Worm (Caenorhabditis elegans) whole organism, L1 larva: ENCODE data around the gene ire-1.

Experiments
- C16A3.4 ChIP-seq: fragments of 150-350 bp; optimal IDR thresholded peaks from 2 replicates; lab custom pipeline; 2014; ENCODE audit warnings: missing biosample characterization, missing genetic modification characterization
- C34B4.2 ChIP-seq: sonication (generic microtip); optimal IDR thresholded peaks from 2 replicates; lab custom pipeline; 2017; ENCODE audit warnings: mild to moderate bottlenecking, missing genetic modification characterization, missing compliant biosample characterization
- alr-1 ChIP-seq: fragments of 200-800 bp; sonication (Bioruptor generic); optimal IDR thresholded peaks from 2 replicates; lab custom pipeline; 2018; ENCODE audit warnings: borderline replicate concordance, mild to moderate bottlenecking, missing genetic modification characterization, missing compliant biosample characterization
- blmp-1 ChIP-seq: fragments of 150-350 bp; optimal IDR thresholded peaks from 2 replicates; lab custom pipeline; 2014; ENCODE audit warnings: missing biosample characterization, missing genetic modification characterization
- ceh-63 ChIP-seq: fragments of 200-800 bp; sonication (Bioruptor generic); optimal IDR thresholded peaks from 2 replicates; lab custom pipeline; 2018; ENCODE audit warnings: mild to moderate bottlenecking, missing genetic modification characterization, missing compliant biosample characterization
- ceh-8 ChIP-seq: fragments of 200-800 bp; sonication (Bioruptor generic); optimal IDR thresholded peaks from 2 replicates; lab custom pipeline; 2018; ENCODE audit warnings: mild to moderate bottlenecking, missing genetic modification characterization, moderate library complexity, missing compliant biosample characterization
- ceh-90 ChIP-seq: sonication (generic microtip); optimal IDR thresholded peaks from 2 replicates; lab custom pipeline; 2016; ENCODE audit warnings: missing genetic modification characterization, missing compliant biosample characterization
- ces-1 ChIP-seq: fragments of 150-350 bp; optimal IDR thresholded peaks from 2 replicates; lab custom pipeline; 2014; ENCODE audit warnings: missing biosample characterization, missing genetic modification reagents, missing genetic modification characterization
- dsc-1 ChIP-seq: sonication (generic microtip); optimal IDR thresholded peaks from 2 replicates; lab custom pipeline; 2016; ENCODE audit warnings: mild to moderate bottlenecking, missing genetic modification characterization, missing compliant biosample characterization
- efl-1 ChIP-seq, 4 experiments: fragments of 150-350 bp; optimal IDR thresholded peaks in 3 of 4; peaks in 1 of 4; 1 replicate in 1 of 4; 2 replicates in 3 of 4; lab custom pipeline; 2014; ENCODE audit warnings: missing biosample characterization in 2 of 4, missing genetic modification characterization in 2 of 4, missing genetic modification reagents in 2 of 4
- efl-3 ChIP-seq: fragments of 200-800 bp; sonication (Bioruptor generic); optimal IDR thresholded peaks from 2 replicates; lab custom pipeline; 2018; ENCODE audit warnings: mild to moderate bottlenecking, missing genetic modification characterization, missing compliant biosample characterization
- egl-13 ChIP-seq: sonication (generic microtip); optimal IDR thresholded peaks from 2 replicates; lab custom pipeline; 2016; ENCODE audit warnings: missing genotype, missing genetic modification reagents, missing genetic modification characterization, missing compliant biosample characterization
- ets-5 ChIP-seq: fragments of 200-800 bp; sonication (Bioruptor generic); IDR thresholded peaks from 2 replicates; pipeline ENCODE4 v1.3.6; 2022; ENCODE audit warnings: missing genetic modification characterization, missing compliant biosample characterization
- hlh-17 ChIP-seq: fragments of 200-800 bp; sonication (Bioruptor generic); optimal IDR thresholded peaks from 2 replicates; lab custom pipeline; 2018; ENCODE audit warnings: missing genetic modification characterization, mild to moderate bottlenecking, missing compliant biosample characterization, moderate library complexity, borderline replicate concordance
- irx-1 ChIP-seq: sonication (generic microtip); optimal IDR thresholded peaks from 2 replicates; lab custom pipeline; 2016; ENCODE audit warnings: missing genetic modification characterization, missing compliant biosample characterization
- jun-1 ChIP-seq: fragments of 150-350 bp; optimal IDR thresholded peaks from 2 replicates; lab custom pipeline; 2014; ENCODE audit warnings: missing biosample characterization, missing genetic modification reagents, missing genetic modification characterization
- lsy-2 ChIP-seq, 2 experiments: fragments of 150-350 bp; optimal IDR thresholded peaks; 2 replicates each; lab custom pipeline; 2014; ENCODE audit warnings: missing biosample characterization in 2 of 2, missing genetic modification characterization in 2 of 2
- mdl-1 ChIP-seq, 2 experiments: fragments of 150-350 bp; optimal IDR thresholded peaks; 2 replicates each; lab custom pipeline; 2014 to 2017; ENCODE audit warnings: missing biosample characterization in 2 of 2, missing genetic modification characterization in 2 of 2, inconsistent platforms in 1 of 2
- mef-2 ChIP-seq: fragments of 150-350 bp; optimal IDR thresholded peaks from 2 replicates; lab custom pipeline; 2014; ENCODE audit warnings: missing biosample characterization, missing genetic modification characterization
- mep-1 ChIP-seq: fragments of 150-350 bp; optimal IDR thresholded peaks from 2 replicates; lab custom pipeline; 2014; ENCODE audit warnings: missing biosample characterization, missing genetic modification characterization
- nhr-11 ChIP-seq: fragments of 150-350 bp; optimal IDR thresholded peaks from 2 replicates; lab custom pipeline; 2014; ENCODE audit warnings: missing biosample characterization, missing genetic modification characterization
- nhr-20 ChIP-seq: sonication (generic microtip); optimal IDR thresholded peaks from 2 replicates; lab custom pipeline; 2016; ENCODE audit warnings: mild to moderate bottlenecking, missing genetic modification characterization, missing compliant biosample characterization
- nhr-237 ChIP-seq: fragments of 150-350 bp; optimal IDR thresholded peaks from 2 replicates; lab custom pipeline; 2014; ENCODE audit warnings: missing biosample characterization, missing genetic modification characterization
- nhr-28 ChIP-seq: fragments of 150-350 bp; optimal IDR thresholded peaks from 2 replicates; lab custom pipeline; 2014; ENCODE audit warnings: missing biosample characterization, missing genetic modification characterization
- nhr-71 ChIP-seq: sonication (generic microtip); optimal IDR thresholded peaks from 2 replicates; lab custom pipeline; 2016; ENCODE audit warnings: mild to moderate bottlenecking, missing genetic modification characterization, moderate library complexity, missing compliant biosample characterization
- nhr-76 ChIP-seq: sonication (generic microtip); optimal IDR thresholded peaks from 2 replicates; lab custom pipeline; 2017; ENCODE audit warnings: missing biosample characterization, missing genetic modification characterization
- nhr-77 ChIP-seq: fragments of 150-350 bp; optimal IDR thresholded peaks from 2 replicates; lab custom pipeline; 2014; ENCODE audit warnings: missing biosample characterization, missing genetic modification characterization
- nhr-84 ChIP-seq: sonication (generic microtip); optimal IDR thresholded peaks from 2 replicates; lab custom pipeline; 2017; ENCODE audit warnings: missing biosample characterization, missing genetic modification characterization
- nhr-85 ChIP-seq: sonication (generic microtip); peaks from one replicate; lab custom pipeline; 2016; ENCODE audit warnings: missing genetic modification characterization, inconsistent platforms, missing compliant biosample characterization
- snpc-4 ChIP-seq: fragments of 150-350 bp; optimal IDR thresholded peaks from 2 replicates; lab custom pipeline; 2014; ENCODE audit warnings: missing biosample characterization, missing genetic modification characterization
- sox-4 ChIP-seq: sonication (generic microtip); optimal IDR thresholded peaks from 2 replicates; lab custom pipeline; 2016; ENCODE audit warnings: missing genetic modification characterization, missing compliant biosample characterization
- sptf-1 ChIP-seq: fragments of 150-350 bp; optimal IDR thresholded peaks from 2 replicates; lab custom pipeline; 2014; ENCODE audit warnings: missing biosample characterization, missing genetic modification characterization
- swsn-7 ChIP-seq: sonication (generic microtip); optimal IDR thresholded peaks from 2 replicates; lab custom pipeline; 2016; ENCODE audit warnings: missing genetic modification characterization, missing compliant biosample characterization
- tbx-2 ChIP-seq: sonication (generic microtip); optimal IDR thresholded peaks from 2 replicates; lab custom pipeline; 2016; ENCODE audit warnings: missing genetic modification characterization, missing compliant biosample characterization
- unc-130 ChIP-seq: fragments of 150-350 bp; optimal IDR thresholded peaks from 2 replicates; lab custom pipeline; 2017; ENCODE audit warnings: missing biosample characterization, missing genetic modification characterization, inconsistent platforms
- unc-86 ChIP-seq: sonication (generic microtip); optimal IDR thresholded peaks from 2 replicates; lab custom pipeline; 2016; ENCODE audit warnings: missing genetic modification characterization, missing compliant biosample characterization
- zag-1 ChIP-seq: fragments of 150-350 bp; optimal IDR thresholded peaks from 2 replicates; lab custom pipeline; 2014; ENCODE audit warnings: missing biosample characterization, missing genetic modification characterization
- ztf-11 ChIP-seq, 2 experiments: sonication (generic microtip); optimal IDR thresholded peaks; 2 replicates each; lab custom pipeline; 2016 to 2017; ENCODE audit warnings: missing genetic modification characterization in 2 of 2, missing biosample characterization in 1 of 2, missing compliant biosample characterization in 1 of 2
- ztf-4 ChIP-seq: fragments of 150-350 bp; optimal IDR thresholded peaks from 2 replicates; lab custom pipeline; 2014; ENCODE audit warnings: missing biosample characterization, missing genetic modification characterization

The ire-1 gene

DNA sequence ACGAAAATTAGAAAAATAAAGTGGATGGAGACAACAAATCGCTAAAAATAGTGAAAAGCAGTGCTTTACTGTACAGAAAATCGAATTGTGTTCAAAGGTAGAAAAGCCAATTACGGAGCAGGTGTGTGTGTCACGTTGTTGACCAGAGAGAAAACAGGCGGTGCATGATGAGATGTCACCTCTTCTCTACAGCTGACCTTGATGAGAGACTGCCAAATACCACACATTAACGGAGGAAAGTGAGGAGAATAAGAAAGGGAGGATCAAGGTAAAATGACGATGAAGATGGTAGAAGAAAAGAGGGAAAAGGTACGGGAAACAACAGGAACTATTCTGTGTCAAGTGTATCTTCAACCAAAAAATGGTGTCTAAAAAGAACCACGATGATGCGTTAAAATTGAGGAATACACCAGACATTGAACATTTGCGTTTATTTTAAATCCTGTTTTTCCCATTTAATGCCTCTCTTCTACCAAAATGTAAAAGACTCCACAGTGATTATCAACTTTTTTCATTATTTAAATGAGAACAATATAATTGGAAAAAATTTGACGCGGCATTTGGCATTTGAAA, 25.4 kb downstream of the ire-1 start (continued):
- TF ChIP-seq nhr-84 (tag; lab: Kevin White, UChicago) (no peak), ztf-4 (no peak), nhr-71 (tag; lab: Kevin White, UChicago) (peak; percentile 35), snpc-4 (tag; lab: Kevin White, UChicago) (no peak), nhr-237 (tag; lab: Kevin White, UChicago) (no peak), C16A3.4 (no peak), zag-1 (tag; lab: Kevin White, UChicago) (no peak), jun-1 (tag; lab: Kevin White, UChicago) (no peak), nhr-77 (no peak), tbx-2 (tag; lab: Kevin White, UChicago) (no peak), hlh-17 (GFP tag; lab: Kevin White, UChicago) (no peak), nhr-20 (tag; lab: Kevin White, UChicago) (peak; percentile 9), efl-3 (no peak), egl-13 (no peak), sptf-1 (tag; lab: Kevin White, UChicago) (no peak), mef-2 (tag; lab: Kevin White, UChicago) (no peak), blmp-1 (tag; lab: Kevin White, UChicago) (peak; percentile 93), lsy-2 (tag; optimal IDR thresholded peaks at IDR 0.05; lab: Kevin White, UChicago) (no peak), mdl-1 (tag; optimal IDR thresholded peaks at IDR 0.05; lab: Kevin White, UChicago) (no peak), ceh-63 (no peak), ces-1 (GFP tag; lab: Kevin White, UChicago) (no peak), swsn-7 (tag; lab: Kevin White, UChicago) (no peak), irx-1 (tag; lab: Kevin White, UChicago) (no peak), nhr-28 (tag; lab: Kevin White, UChicago) (no peak), C34B4.2 (tag; lab: Kevin White, UChicago) (no peak), ceh-90 (no peak), dsc-1 (tag; lab: Kevin White, UChicago) (no peak), sox-4 (no peak), nhr-76 (tag; lab: Kevin White, UChicago) (no peak), mep-1 (peak; percentile 53), efl-1 (optimal IDR thresholded peaks at IDR 0.05; lab: Kevin White, UChicago) (no peak), efl-1 (GFP tag; optimal IDR thresholded peaks at IDR 0.05 in 1 of 2; lab: Kevin White, UChicago) (peak in 1 of 2 experiments; percentile 92), nhr-85 (peak; percentile 84)

DNA sequence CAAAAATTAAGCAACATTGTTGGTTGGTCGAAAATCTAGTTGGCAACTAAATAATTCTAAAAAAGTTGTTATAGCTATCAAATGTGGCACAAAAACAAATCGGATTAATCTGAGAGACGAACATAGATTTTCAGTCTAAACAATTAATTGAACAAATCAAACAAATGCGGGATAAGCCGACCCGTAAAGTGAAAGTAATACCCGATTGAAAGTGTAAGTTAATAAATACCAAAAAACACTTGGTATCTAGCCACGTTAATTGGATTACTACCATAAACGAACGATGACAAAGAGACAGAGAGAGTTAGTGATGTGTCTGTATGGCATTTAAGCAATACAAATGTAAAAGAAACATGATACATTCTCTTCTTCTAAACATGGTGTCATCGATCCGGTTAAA, 30.8 kb downstream of the ire-1 start:
- peak; percentile 58 for TF ChIP-seq blmp-1 (tag; lab: Kevin White, UChicago)
- TF ChIP-seq nhr-85: no peak
- no peak for TF ChIP-seq ceh-8 (GFP tag; lab: Kevin White, UChicago)
- no peak for TF ChIP-seq unc-86

DNA sequence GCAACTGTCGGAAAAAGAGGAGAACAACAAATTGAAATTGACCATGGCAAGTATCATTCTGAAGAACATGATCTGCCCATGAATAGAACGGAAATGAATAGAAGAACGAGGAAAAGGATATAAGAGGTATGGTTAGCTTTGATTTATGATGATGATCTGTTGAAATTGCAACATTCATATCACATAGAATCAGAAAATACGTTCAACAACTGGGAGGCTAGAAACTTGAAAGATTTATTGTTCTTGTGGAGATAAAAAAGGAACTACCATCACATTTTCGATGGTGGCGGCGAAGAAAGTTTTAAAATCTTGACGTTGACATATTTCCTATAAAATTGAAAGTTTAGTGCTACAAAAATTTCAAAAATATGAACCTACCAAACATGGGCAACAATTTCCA, 31.4 kb downstream of the ire-1 start:
- no peak for TF ChIP-seq nhr-11 (tag; lab: Kevin White, UChicago)
- no peak for TF ChIP-seq ets-5
- TF ChIP-seq blmp-1 (tag; lab: Kevin White, UChicago): no peak
- TF ChIP-seq ztf-11 (tag; optimal IDR thresholded peaks at IDR 0.05; lab: Kevin White, UChicago): no peak
- TF ChIP-seq unc-130: no peak
- no peak for TF ChIP-seq ceh-90
- TF ChIP-seq, all 84 proteins: peak for 0

DNA sequence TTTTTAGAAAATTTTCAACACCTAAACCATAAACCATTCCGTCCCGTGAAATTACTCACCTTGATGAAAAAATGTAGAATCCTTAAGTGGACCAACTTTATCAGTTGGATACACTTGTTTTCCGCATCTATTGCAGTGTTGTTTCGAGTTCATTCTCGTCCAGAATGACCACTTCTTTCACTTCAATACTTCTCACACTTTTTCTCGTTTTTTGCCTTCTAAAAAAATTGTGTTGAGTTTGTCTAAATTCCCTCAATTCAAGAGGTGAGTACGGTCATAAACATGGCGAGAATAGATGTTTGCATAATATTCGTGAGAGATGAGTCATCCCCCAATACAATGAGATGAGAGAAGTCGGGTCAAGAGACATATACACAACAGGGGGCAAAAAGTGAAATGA, 32.2 kb downstream of the ire-1 start, which contains the start of gene ltd-1:
ltd-1 (minus strand) TSS at position 218 of the 400 bp plus-strand sequence.
- peak; percentile 21 for TF ChIP-seq blmp-1 (tag; lab: Kevin White, UChicago)
- no peak for TF ChIP-seq efl-1 (optimal IDR thresholded peaks at IDR 0.05; lab: Kevin White, UChicago)
- TF ChIP-seq efl-1 (GFP tag; optimal IDR thresholded peaks at IDR 0.05 in 1 of 2; lab: Kevin White, UChicago): peak in 1 of 2 experiments; percentile 60
- TF ChIP-seq alr-1 (tag; lab: Kevin White, UChicago): no peak
- TF ChIP-seq, all 84 proteins: peak for 2
